Worm (Caenorhabditis elegans) whole organism, young adult: ENCODE data around the gene Y42H9AR.5.
A peak's percentile ranks its signal among the peaks of the same experiment; 100 is the strongest.

Source experiments
- F10E7.11 ChIP-seq: sonication (generic microtip); optimal IDR thresholded peaks from 2 replicates; lab custom pipeline; 2017; ENCODE audit warnings: mild to moderate bottlenecking, missing genetic modification characterization, moderate library complexity, missing compliant biosample characterization
- F55B11.4 ChIP-seq: sonication (generic microtip); optimal IDR thresholded peaks from 2 replicates; lab custom pipeline; 2016; ENCODE audit warnings: missing compliant biosample characterization, missing genetic modification characterization, borderline replicate concordance; ENCODE audit not compliant: insufficient read depth
- K12H6.12 ChIP-seq: fragments of 200-800 bp; sonication (Bioruptor generic); optimal IDR thresholded peaks from 2 replicates; lab custom pipeline; 2018; ENCODE audit warnings: mild to moderate bottlenecking, missing genetic modification characterization, missing compliant biosample characterization
- cebp-1 ChIP-seq, 2 experiments: fragments of 200-800 bp in 1 of 2; sonication (Bioruptor generic) in 1 of 2; sonication (generic microtip) in 1 of 2; IDR thresholded peaks in 1 of 2; optimal IDR thresholded peaks in 1 of 2; 2 replicates each; pipeline versions ENCODE4 v1.3.6 to Lab custom; 2017 to 2022; ENCODE audit warnings: missing compliant biosample characterization in 2 of 2, missing genetic modification characterization in 2 of 2, mild to moderate bottlenecking in 1 of 2, missing genetic modification reagents in 1 of 2, moderate library complexity in 1 of 2
- dpff-1 ChIP-seq: sonication (generic microtip); optimal IDR thresholded peaks from 2 replicates; lab custom pipeline; 2017; ENCODE audit warnings: mild to moderate bottlenecking, missing genetic modification characterization, missing compliant biosample characterization
- lin-54 ChIP-seq: fragments of 200-800 bp; sonication (Bioruptor generic); optimal IDR thresholded peaks from 2 replicates; lab custom pipeline; 2018; ENCODE audit warnings: mild to moderate bottlenecking, missing genetic modification characterization, missing compliant biosample characterization
- nhr-179 ChIP-seq: sonication (generic microtip); optimal IDR thresholded peaks from 2 replicates; lab custom pipeline; 2016; ENCODE audit warnings: mild to moderate bottlenecking, missing genetic modification characterization, missing compliant biosample characterization
- nhr-90 ChIP-seq: sonication (generic microtip); optimal IDR thresholded peaks from 2 replicates; lab custom pipeline; 2016; ENCODE audit warnings: missing genotype, mild to moderate bottlenecking, missing genetic modification characterization, missing compliant biosample characterization
- sea-2 ChIP-seq: fragments of 200-800 bp; sonication (Bioruptor generic); IDR thresholded peaks from 2 replicates; pipeline ENCODE4 v1.3.6; 2022; ENCODE audit warnings: missing genetic modification characterization, missing compliant biosample characterization
- snpc-4 ChIP-seq, 5 experiments: fragments of 150-350 bp in 1 of 5; sonication (generic microtip) in 4 of 5; optimal IDR thresholded peaks; 2 replicates each; lab custom pipeline; 2014 to 2018; ENCODE audit warnings: missing genetic modification characterization in 5 of 5, missing biosample characterization in 3 of 5, antibody characterized with exemption in 2 of 5, mild to moderate bottlenecking in 2 of 5, missing compliant biosample characterization in 2 of 5, missing genotype in 2 of 5, moderate library complexity in 2 of 5, missing genetic modification reagents in 1 of 5
- unc-130 ChIP-seq: sonication (generic microtip); optimal IDR thresholded peaks from 2 replicates; lab custom pipeline; 2016; ENCODE audit warnings: missing genetic modification reagents, missing genetic modification characterization, missing compliant biosample characterization
- xnd-1 ChIP-seq: sonication (generic microtip); optimal IDR thresholded peaks from 2 replicates; lab custom pipeline; 2016; ENCODE audit warnings: missing genotype, missing genetic modification reagents, missing genetic modification characterization, missing compliant biosample characterization
- ztf-6 ChIP-seq: fragments of 200-800 bp; sonication (Bioruptor generic); IDR thresholded peaks from 2 replicates; pipeline ENCODE4 v1.3.6; 2022; ENCODE audit warnings: missing genetic modification reagents, missing genetic modification characterization, missing compliant biosample characterization

DNA sequence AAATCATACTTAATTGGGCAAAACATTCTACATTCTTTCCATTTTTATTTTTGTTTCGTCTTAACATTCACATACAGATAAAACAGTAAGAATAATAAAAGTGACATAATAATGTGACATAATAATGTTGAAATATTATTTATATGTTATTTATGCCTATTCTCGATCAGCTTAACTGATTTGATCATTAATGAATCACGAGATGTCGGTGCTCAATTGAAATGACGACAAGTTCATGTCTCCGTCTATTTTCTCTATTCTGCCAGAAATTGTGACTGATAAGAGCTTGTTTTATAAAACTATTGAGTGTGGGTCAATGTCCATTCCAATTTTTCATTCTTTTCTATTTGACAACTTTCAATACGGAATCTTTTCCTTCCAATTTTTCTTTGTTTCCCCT is 49.4 kb downstream of the Y42H9AR.5 start:
- TF ChIP-seq ztf-6 = no peak
- no peak for TF ChIP-seq nhr-179 (tag; lab: Kevin White, UChicago)
- TF ChIP-seq cebp-1 (GFP tag; IDR thresholded peaks at IDR 0.05; lab: Robert Waterston, UW) = no peak
- peak; percentile 65 for TF ChIP-seq cebp-1 (tag; optimal IDR thresholded peaks at IDR 0.05; lab: Kevin White, UChicago)
- TF ChIP-seq lin-54 = no peak
- no peak for TF ChIP-seq K12H6.12 (tag; lab: Kevin White, UChicago)
- no peak for TF ChIP-seq snpc-4 (GFP tag; optimal IDR thresholded peaks at IDR 0.05; lab: Kevin White, UChicago)
- TF ChIP-seq snpc-4 (tag; optimal IDR thresholded peaks at IDR 0.05; lab: Kevin White, UChicago) = peak in 1 of 4 experiments; percentile 13
- no peak for TF ChIP-seq F55B11.4
- TF ChIP-seq dpff-1 (tag; lab: Kevin White, UChicago) = no peak
- TF ChIP-seq nhr-90 (tag; lab: Kevin White, UChicago) = no peak
- TF ChIP-seq xnd-1 (tag; lab: Kevin White, UChicago) = no peak
- TF ChIP-seq unc-130 = no peak
- TF ChIP-seq F10E7.11 (tag; lab: Kevin White, UChicago) = no peak
- no peak for TF ChIP-seq sea-2 (GFP tag; lab: Robert Waterston, UW)
